Worm (Caenorhabditis elegans) whole organism, late embryonic: ENCODE results near the gene pqn-87.

Experiments used
- K09A11.1 ChIP-seq: sonication (generic microtip); optimal IDR thresholded peaks from 2 replicates; lab custom pipeline; 2017; ENCODE audit warnings: antibody characterized with exemption, mild to moderate bottlenecking, missing genetic modification characterization, missing compliant biosample characterization; ENCODE audit not compliant: insufficient read depth
- ceh-22 ChIP-seq: sonication (generic microtip); optimal IDR thresholded peaks from 2 replicates; lab custom pipeline; 2017; ENCODE audit warnings: missing biosample characterization, missing genetic modification characterization
- lin-11 ChIP-seq: fragments of 200-800 bp; sonication (Bioruptor generic); optimal IDR thresholded peaks from 2 replicates; lab custom pipeline; 2018; ENCODE audit warnings: mild to moderate bottlenecking, missing genetic modification characterization, missing compliant biosample characterization
- rnt-1 ChIP-seq: sonication (generic microtip); optimal IDR thresholded peaks from 2 replicates; lab custom pipeline; 2016; ENCODE audit warnings: missing genetic modification characterization, missing compliant biosample characterization
- syd-9 ChIP-seq: sonication (generic microtip); optimal IDR thresholded peaks from 2 replicates; lab custom pipeline; 2016; ENCODE audit warnings: mild to moderate bottlenecking, missing genetic modification characterization, moderate library complexity, missing compliant biosample characterization
- tbx-2 ChIP-seq: sonication (generic microtip); optimal IDR thresholded peaks from 2 replicates; lab custom pipeline; 2016; ENCODE audit warnings: missing genetic modification characterization, missing compliant biosample characterization

- TF ChIP-seq syd-9 (tag; lab: Kevin White, UChicago) = no peak
- TF ChIP-seq K09A11.1 (tag; lab: Kevin White, UChicago) = no peak
- no peak for TF ChIP-seq tbx-2 (tag; lab: Kevin White, UChicago)
- TF ChIP-seq ceh-22 (tag; lab: Kevin White, UChicago) = no peak
- TF ChIP-seq lin-11 (tag; lab: Kevin White, UChicago) = no peak
- TF ChIP-seq rnt-1 (tag; lab: Kevin White, UChicago) = no peak
Observed at ce11 chrII:12208741-12209140, 16.1 kb downstream of the pqn-87 start.
